Worm (Caenorhabditis elegans) whole organism, early embryonic: ENCODE data around the gene K08C7.1.

Experiments
- B0310.2 ChIP-seq: sonication (generic microtip); optimal IDR thresholded peaks from 2 replicates; lab custom pipeline; 2016; ENCODE audit warnings: mild to moderate bottlenecking, missing genetic modification characterization, missing compliant biosample characterization
- F13C5.2 ChIP-seq: sonication (generic microtip); optimal IDR thresholded peaks from 2 replicates; lab custom pipeline; 2017; ENCODE audit warnings: mild to moderate bottlenecking, missing genetic modification characterization, inconsistent platforms, missing compliant biosample characterization
- aly-1 ChIP-seq: sonication (generic microtip); optimal IDR thresholded peaks from 2 replicates; lab custom pipeline; 2016; ENCODE audit warnings: missing genetic modification characterization, missing compliant biosample characterization
- ama-1 ChIP-seq: fragments of 150-350 bp; optimal IDR thresholded peaks from 2 replicates; lab custom pipeline; 2014
- ceh-13 ChIP-seq: fragments of 200-800 bp; sonication (Bioruptor generic); optimal IDR thresholded peaks from 2 replicates; lab custom pipeline; 2018; ENCODE audit warnings: mild to moderate bottlenecking, missing genetic modification characterization, missing compliant biosample characterization
- ceh-36 ChIP-seq: sonication (generic microtip); optimal IDR thresholded peaks from 2 replicates; lab custom pipeline; 2016; ENCODE audit warnings: missing genetic modification characterization, inconsistent platforms, missing compliant biosample characterization
- ets-7 ChIP-seq: sonication (generic microtip); optimal IDR thresholded peaks from 2 replicates; lab custom pipeline; 2016; ENCODE audit warnings: missing genotype, missing genetic modification characterization, missing compliant biosample characterization
- flt-1 ChIP-seq: fragments of 200-800 bp; sonication (Bioruptor generic); IDR thresholded peaks from 2 replicates; pipeline ENCODE4 v1.3.6; 2022; ENCODE audit warnings: missing genetic modification characterization, missing compliant biosample characterization
- hmbx-1 ChIP-seq: sonication (generic microtip); optimal IDR thresholded peaks from 2 replicates; lab custom pipeline; 2016; ENCODE audit warnings: mild to moderate bottlenecking, missing genetic modification characterization, missing compliant biosample characterization
- hmg-4 ChIP-seq: fragments of 200-800 bp; sonication (Bioruptor generic); optimal IDR thresholded peaks from 2 replicates; lab custom pipeline; 2018; ENCODE audit warnings: mild to moderate bottlenecking, missing genetic modification characterization, missing compliant biosample characterization
- hnd-1 ChIP-seq: sonication (generic microtip); optimal IDR thresholded peaks from 2 replicates; lab custom pipeline; 2016; ENCODE audit warnings: missing genetic modification characterization, missing compliant biosample characterization
- pes-1 ChIP-seq: fragments of 200-800 bp; sonication (Bioruptor generic); IDR thresholded peaks from 2 replicates; pipeline ENCODE4 v1.3.6; 2022; ENCODE audit warnings: missing genetic modification reagents, missing genetic modification characterization, missing compliant biosample characterization
- scrt-1 ChIP-seq: fragments of 200-800 bp; sonication (Bioruptor generic); IDR thresholded peaks from 2 replicates; pipeline ENCODE4 v1.3.6; 2022; ENCODE audit warnings: missing genetic modification characterization, missing compliant biosample characterization
- sea-1 ChIP-seq: fragments of 200-800 bp; sonication (Bioruptor generic); conservative IDR thresholded peaks from 2 replicates; pipeline ENCODE4 v1.3.6; 2022; ENCODE audit warnings: missing genetic modification characterization, missing compliant biosample characterization
- tbx-11 ChIP-seq: fragments of 200-800 bp; sonication (Bioruptor generic); IDR thresholded peaks from 2 replicates; pipeline ENCODE4 v1.3.6; 2022; ENCODE audit warnings: missing genetic modification characterization, missing compliant biosample characterization
- tbx-37 ChIP-seq: fragments of 200-800 bp; sonication (Bioruptor generic); conservative IDR thresholded peaks from 2 replicates; pipeline ENCODE4 v1.3.6; 2022; ENCODE audit warnings: missing genetic modification reagents, missing genetic modification characterization, missing compliant biosample characterization
- tra-4 ChIP-seq: sonication (generic microtip); optimal IDR thresholded peaks from 2 replicates; lab custom pipeline; 2017; ENCODE audit warnings: missing genetic modification characterization, missing compliant biosample characterization

The K08C7.1 gene

ce11 chrIV:10697022-10697979 is 40.7 kb downstream of the K08C7.1 start, which contains the start of gene allo-1:
Gene allo-1, minus strand, starts transcription at chrIV:10697072.
- TF ChIP-seq ets-7 (tag; lab: Kevin White, UChicago) (no peak), sea-1 (no peak), F13C5.2 (no peak), ceh-13 (GFP tag; lab: Kevin White, UChicago) (no peak), pes-1 (no peak), scrt-1 (GFP tag; lab: Robert Waterston, UW) (no peak), hmg-4 (no peak), ceh-36 (no peak), aly-1 (tag; lab: Kevin White, UChicago) (no peak), tbx-11 (GFP tag; lab: Robert Waterston, UW) (no peak), ama-1 (lab: Kevin White, UChicago) (no peak), tbx-37 (no peak), hmbx-1 (tag; lab: Kevin White, UChicago) (no peak)

ce11 chrIV:10698486-10698885 is 41.9 kb downstream of the K08C7.1 start:
- TF ChIP-seq ceh-13 (GFP tag; lab: Kevin White, UChicago), result no peak
- TF ChIP-seq tra-4, result no peak
- no peak for TF ChIP-seq hmbx-1 (tag; lab: Kevin White, UChicago)
- TF ChIP-seq B0310.2, result no peak
- no peak for TF ChIP-seq ama-1 (lab: Kevin White, UChicago)
- TF ChIP-seq hmg-4, result no peak
- TF ChIP-seq F13C5.2, result no peak
- TF ChIP-seq pes-1, result no peak
- no peak for TF ChIP-seq sea-1
- TF ChIP-seq tbx-37, result no peak
- TF ChIP-seq flt-1 (GFP tag; lab: Robert Waterston, UW), result no peak
- no peak for TF ChIP-seq scrt-1 (GFP tag; lab: Robert Waterston, UW)
- no peak for TF ChIP-seq tbx-11 (GFP tag; lab: Robert Waterston, UW)
- no peak for TF ChIP-seq aly-1 (tag; lab: Kevin White, UChicago)
- no peak for TF ChIP-seq ceh-36

ce11 chrIV:10699000-10699399 is 42.4 kb downstream of the K08C7.1 start:
- TF ChIP-seq ama-1 (lab: Kevin White, UChicago), result no peak
- TF ChIP-seq ceh-13 (GFP tag; lab: Kevin White, UChicago), result no peak
- no peak for TF ChIP-seq aly-1 (tag; lab: Kevin White, UChicago)
- TF ChIP-seq hnd-1 (tag; lab: Kevin White, UChicago), result no peak
- TF ChIP-seq flt-1 (GFP tag; lab: Robert Waterston, UW), result no peak
- no peak for TF ChIP-seq hmbx-1 (tag; lab: Kevin White, UChicago)
- no peak for TF ChIP-seq scrt-1 (GFP tag; lab: Robert Waterston, UW)
- no peak for TF ChIP-seq hmg-4

ce11 chrIV:10699660-10700059 is 43.0 kb downstream of the K08C7.1 start, which contains the start of gene R102.11:
Gene R102.11, minus strand, starts transcription at chrIV:10699760.
- TF ChIP-seq ama-1 (lab: Kevin White, UChicago) (no peak), pes-1 (no peak), scrt-1 (GFP tag; lab: Robert Waterston, UW) (no peak), sea-1 (no peak), B0310.2 (no peak), tra-4 (no peak), ceh-36 (no peak), aly-1 (tag; lab: Kevin White, UChicago) (no peak), ets-7 (tag; lab: Kevin White, UChicago) (no peak), hnd-1 (tag; lab: Kevin White, UChicago) (no peak), hmg-4 (no peak), tbx-11 (GFP tag; lab: Robert Waterston, UW) (no peak), F13C5.2 (no peak), hmbx-1 (tag; lab: Kevin White, UChicago) (no peak), ceh-13 (GFP tag; lab: Kevin White, UChicago) (no peak), tbx-37 (no peak), flt-1 (GFP tag; lab: Robert Waterston, UW) (no peak)

ce11 chrIV:10701866-10702458 is 45.4 kb downstream of the K08C7.1 start:
- TF ChIP-seq F13C5.2 (no peak), tbx-11 (GFP tag; lab: Robert Waterston, UW) (no peak), tra-4 (no peak), hmg-4 (no peak), hnd-1 (tag; lab: Kevin White, UChicago) (no peak), flt-1 (GFP tag; lab: Robert Waterston, UW) (no peak), aly-1 (tag; lab: Kevin White, UChicago) (no peak), ama-1 (lab: Kevin White, UChicago) (no peak), pes-1 (no peak), ets-7 (tag; lab: Kevin White, UChicago) (no peak), hmbx-1 (tag; lab: Kevin White, UChicago) (no peak), B0310.2 (no peak), ceh-13 (GFP tag; lab: Kevin White, UChicago) (no peak), scrt-1 (GFP tag; lab: Robert Waterston, UW) (no peak), ceh-36 (no peak), tbx-37 (no peak), sea-1 (no peak)

- TF ChIP-seq hnd-1 (tag; lab: Kevin White, UChicago) (no peak), tra-4 (no peak), hmg-4 (no peak), ama-1 (lab: Kevin White, UChicago) (no peak), tbx-11 (GFP tag; lab: Robert Waterston, UW) (no peak), F13C5.2 (no peak), aly-1 (tag; lab: Kevin White, UChicago) (no peak), pes-1 (no peak), ets-7 (tag; lab: Kevin White, UChicago) (no peak), flt-1 (GFP tag; lab: Robert Waterston, UW) (no peak), ceh-36 (no peak)
Observed at ce11 chrIV:10705176-10705575, 48.6 kb downstream of the K08C7.1 start, which contains the start of gene R102.10. Gene R102.10, plus strand, starts transcription at chrIV:10705476.
